Fruit fly (Drosophila melanogaster): ENCODE results near the gene PIG-P.

Gene PIG-P

dm6 chr3R:26072477-26072876 is 14.5 kb upstream of the PIG-P start (continued):
- TF ChIP-seq phol (tag; optimal IDR thresholded peaks at IDR 0.05) (peak; percentile 26), HmgZ (tag; optimal IDR thresholded peaks at IDR 0.05) (no peak), CG4707 (GFP tag; optimal IDR thresholded peaks at IDR 0.05) (peak; percentile 31), fd96Cb (tag; optimal IDR thresholded peaks at IDR 0.05) (peak; percentile 28), bigmax (GFP tag; optimal IDR thresholded peaks at IDR 0.05) (no peak), CG7271 (tag; optimal IDR thresholded peaks at IDR 0.05) (no peak), CG17568 (GFP tag; optimal IDR thresholded peaks at IDR 0.05) (no peak), Ada2b (GFP tag; IDR thresholded peaks at IDR 0.05) (peak; percentile 26; the same call in 1 of the 2 replicates), ac (GFP tag; optimal IDR thresholded peaks at IDR 0.05) (no peak), tup (GFP tag; optimal IDR thresholded peaks at IDR 0.05) (no peak), Ets97D (GFP tag; optimal IDR thresholded peaks at IDR 0.05) (no peak), CG11093 (GFP tag; IDR thresholded peaks at IDR 0.05) (no peak), Rfx (GFP tag; IDR thresholded peaks at IDR 0.05) (no peak), CG34422 (GFP tag; IDR thresholded peaks at IDR 0.05) (0 out of 3 replicates have a peak, but pooled peaks have one; percentile 47), zen2 (GFP tag; IDR thresholded peaks at IDR 0.05; ENCODE audit: partially characterized antibody) (no peak), gfzf (GFP tag; optimal IDR thresholded peaks at IDR 0.05) (no peak), stc (GFP tag; IDR thresholded peaks at IDR 0.05) (peak; percentile 49; the same call in 1 of the 2 replicates), chif (GFP tag; optimal IDR thresholded peaks at IDR 0.05) (peak; percentile 36 to 38), btn (GFP tag; optimal IDR thresholded peaks at IDR 0.05) (no peak), CG13775 (GFP tag; optimal IDR thresholded peaks at IDR 0.05) (no peak), CG10274 (GFP tag; optimal IDR thresholded peaks at IDR 0.05) (no peak), bab2 (GFP tag; optimal IDR thresholded peaks at IDR 0.05) (no peak), NFAT (GFP tag; IDR thresholded peaks at IDR 0.05) (no peak), YL-1 (GFP tag; optimal IDR thresholded peaks at IDR 0.05) (no peak), otp (GFP tag; IDR thresholded peaks at IDR 0.05) (0 out of 3 replicates have a peak, but pooled peaks have one; percentile 22), CG18476 (GFP tag; optimal IDR thresholded peaks at IDR 0.05) (no peak), CG17361 (GFP tag; IDR thresholded peaks at IDR 0.05) (0 out of 3 replicates have a peak, but pooled peaks have one; percentile 23), peb (GFP tag; IDR thresholded peaks at IDR 0.05) (peak; percentile 35; the same call in 1 of the 2 replicates), CG10366 (GFP tag; IDR thresholded peaks at IDR 0.05) (peak; percentile 30; the same call in 1 of the 2 replicates), CG6791 (GFP tag; IDR thresholded peaks at IDR 0.05; ENCODE audit: partially characterized antibody) (no peak), CG12744 (GFP tag; optimal IDR thresholded peaks at IDR 0.05) (no peak), Max (GFP tag; optimal IDR thresholded peaks at IDR 0.05) (no peak), CkIIα-i1 (GFP tag; IDR thresholded peaks at IDR 0.05) (no peak), nom (GFP tag; optimal IDR thresholded peaks at IDR 0.05) (peak; percentile 32), zf30C (GFP tag; optimal IDR thresholded peaks at IDR 0.05) (no peak), lmd (GFP tag; IDR thresholded peaks at IDR 0.05) (peak; percentile 44; the same call in 1 of the 2 replicates), Nf-YC (tag; optimal IDR thresholded peaks at IDR 0.05) (no peak), ken (GFP tag; IDR thresholded peaks at IDR 0.05) (no peak), CG14050 (GFP tag; IDR thresholded peaks at IDR 0.05) (0 out of 3 replicates have a peak, but pooled peaks have one; percentile 15), dysf (GFP tag; IDR thresholded peaks at IDR 0.05) (peak; percentile 42; the same call in 1 of the 3 replicates), hkb (optimal IDR thresholded peaks at IDR 0.05) (no peak), hkb (GFP tag; IDR thresholded peaks at IDR 0.05) (0 out of 2 replicates have a peak, but pooled peaks have one; percentile 42), CG4730 (GFP tag; IDR thresholded peaks at IDR 0.05) (no peak), Doc3 (GFP tag; IDR thresholded peaks at IDR 0.05; ENCODE audit: partially characterized antibody) (no peak), CG14667 (GFP tag; IDR thresholded peaks at IDR 0.05) (peak; percentile 34), Dfd (GFP tag; optimal IDR thresholded peaks at IDR 0.05) (no peak), CG8089 (GFP tag; optimal IDR thresholded peaks at IDR 0.05) (no peak), CG17328 (GFP tag; IDR thresholded peaks at IDR 0.05) (peak; percentile 69), CG12942 (GFP tag; optimal IDR thresholded peaks at IDR 0.05) (no peak), az2 (GFP tag; optimal IDR thresholded peaks at IDR 0.05) (peak; percentile 15), lab (GFP tag; optimal IDR thresholded peaks at IDR 0.05) (no peak)

Data from whole organism, embryonic.